Fruit fly (Drosophila melanogaster): Measurements from ENCODE around the gene CG8892.

CG8892 gene

DNA sequence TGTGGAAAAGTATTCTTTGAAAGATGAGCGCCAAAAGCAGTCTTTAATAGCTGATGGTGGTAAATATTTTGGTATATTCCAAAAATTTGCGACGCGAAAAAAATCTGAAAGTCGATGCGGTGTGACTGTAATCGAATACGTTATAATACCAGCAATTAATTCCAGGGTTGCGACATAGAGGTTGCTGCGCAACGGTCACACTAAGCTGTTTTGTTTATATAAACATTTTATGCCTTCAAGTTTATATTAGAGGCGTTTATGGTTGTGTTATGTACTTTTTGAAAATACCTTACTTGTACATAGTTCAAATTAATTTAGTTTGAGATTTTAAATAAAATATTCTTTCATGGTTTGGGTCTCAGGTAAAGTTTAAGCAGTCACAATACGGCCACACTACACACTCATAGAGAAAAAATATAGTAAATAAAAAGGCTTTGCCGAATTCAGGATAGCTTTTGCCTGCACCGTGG is 10.0 kb downstream of the CG8892 start, which contains the start of gene CG14043:
TSS of gene CG14043 (plus strand) at position 374 of the 470 bp plus-strand sequence.
- no peak for TF ChIP-seq CG8301 (tag; optimal IDR thresholded peaks at IDR 0.05)
- no peak for TF ChIP-seq CG32121 (GFP tag; IDR thresholded peaks at IDR 0.05)
- no peak for TF ChIP-seq CG9948 (tag; optimal IDR thresholded peaks at IDR 0.05)
- TF ChIP-seq CG14655 (GFP tag; optimal IDR thresholded peaks at IDR 0.05), result no peak
- no peak for TF ChIP-seq CG8159 (tag; optimal IDR thresholded peaks at IDR 0.05)
- no peak for TF ChIP-seq Pif1A (GFP tag; optimal IDR thresholded peaks at IDR 0.05)
- no peak for TF ChIP-seq CG12605 (GFP tag; IDR thresholded peaks at IDR 0.05)
- TF ChIP-seq D1 (tag; optimal IDR thresholded peaks at IDR 0.05), result no peak
- TF ChIP-seq EcR (GFP tag; optimal IDR thresholded peaks at IDR 0.05), result no peak
- TF ChIP-seq CG34367 (tag; optimal IDR thresholded peaks at IDR 0.05), result no peak
- no peak for TF ChIP-seq CG15710 (tag; optimal IDR thresholded peaks at IDR 0.05)

DNA sequence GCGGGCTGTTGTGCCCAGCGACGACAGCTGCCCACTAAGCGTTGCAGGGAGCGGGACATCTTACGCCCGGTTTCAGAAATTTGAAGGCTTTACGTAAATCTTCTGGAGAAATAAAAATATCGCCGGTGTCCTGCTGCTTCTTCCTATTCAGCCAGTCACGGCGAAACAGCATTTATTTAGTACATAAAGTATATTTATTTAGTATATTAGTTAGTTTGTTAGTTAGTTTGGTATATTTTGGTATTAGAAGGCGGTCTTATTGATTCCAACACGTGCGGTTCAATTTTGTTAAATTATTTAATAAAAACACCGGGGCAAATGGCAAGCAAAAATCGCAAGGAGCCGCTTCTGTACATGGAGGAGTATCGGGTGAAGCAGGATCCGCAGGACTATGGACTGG is 12.6 kb downstream of the CG8892 start, which contains the start of the genes Scox and Polr1C:
TSS of gene Scox (minus strand) at position 169 of the 400 bp plus-strand sequence.
TSS of gene Polr1C (plus strand) at position 238 of the 400 bp plus-strand sequence.
- TF ChIP-seq CG4496 (GFP tag; IDR thresholded peaks at IDR 0.05) (no peak), CG34367 (tag; optimal IDR thresholded peaks at IDR 0.05) (no peak), CG10348 (GFP tag; IDR thresholded peaks at IDR 0.05) (no peak), CG8301 (tag; optimal IDR thresholded peaks at IDR 0.05) (no peak), Pif1B (GFP tag; optimal IDR thresholded peaks at IDR 0.05) (no peak), CG14655 (GFP tag; optimal IDR thresholded peaks at IDR 0.05) (no peak)

DNA sequence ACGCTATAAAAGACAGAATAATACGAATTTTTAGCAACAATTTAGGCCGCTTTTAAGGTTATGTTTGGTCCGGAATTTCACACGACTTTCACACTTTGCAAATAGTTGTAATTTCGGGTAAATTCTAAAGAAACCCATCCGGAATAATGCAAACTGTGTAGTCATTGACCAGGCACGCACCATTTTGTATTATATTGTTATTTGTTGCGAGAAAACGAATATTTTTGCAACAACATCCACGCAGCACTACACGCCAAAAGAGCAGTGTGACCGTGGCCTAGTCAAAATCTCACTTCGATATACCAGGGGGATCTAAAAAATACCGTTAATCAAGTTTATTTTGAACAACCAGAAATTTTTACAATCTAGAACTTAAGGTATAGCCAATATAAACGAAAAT is 13.9 kb downstream of the CG8892 start, which contains the start of gene eIF3i:
TSS of gene eIF3i (minus strand) at position 265 of the 400 bp plus-strand sequence.
- TF ChIP-seq gl (tag; optimal IDR thresholded peaks at IDR 0.05) (no peak), CG9948 (tag; optimal IDR thresholded peaks at IDR 0.05) (no peak), CG13204 (GFP tag; optimal IDR thresholded peaks at IDR 0.05) (no peak), CG8159 (tag; optimal IDR thresholded peaks at IDR 0.05) (no peak), Pif1A (GFP tag; optimal IDR thresholded peaks at IDR 0.05) (no peak), rn (GFP tag; IDR thresholded peaks at IDR 0.05) (no peak), CG15710 (tag; optimal IDR thresholded peaks at IDR 0.05) (no peak), CG4496 (GFP tag; IDR thresholded peaks at IDR 0.05) (no peak)

DNA sequence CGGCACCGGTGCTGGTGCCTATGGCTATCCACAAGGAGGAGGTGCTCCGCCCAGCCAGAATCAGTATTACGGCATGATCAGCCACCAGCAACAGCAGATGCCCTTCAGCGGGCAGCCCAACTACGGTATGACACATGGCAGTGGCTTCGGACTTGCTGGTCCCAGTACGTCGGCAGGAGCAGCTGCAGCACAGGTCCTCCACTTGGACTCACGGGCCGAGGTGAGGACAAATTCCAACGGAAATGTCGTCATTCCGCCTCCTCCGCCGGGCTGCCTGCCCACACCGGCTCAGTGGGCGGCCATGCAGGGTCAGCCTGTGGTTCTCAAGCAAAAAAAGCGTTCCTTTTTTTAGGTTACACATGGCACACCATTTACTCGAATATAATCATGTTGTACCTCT is 15.5 kb downstream of the CG8892 start:
- TF ChIP-seq CG14655 (GFP tag; optimal IDR thresholded peaks at IDR 0.05), result no peak
- no peak for TF ChIP-seq gl (tag; optimal IDR thresholded peaks at IDR 0.05)
- no peak for TF ChIP-seq rn (GFP tag; IDR thresholded peaks at IDR 0.05)
- no peak for TF ChIP-seq EcR (GFP tag; optimal IDR thresholded peaks at IDR 0.05)
- TF ChIP-seq Pif1B (GFP tag; optimal IDR thresholded peaks at IDR 0.05), result no peak
- no peak for TF ChIP-seq CG13204 (GFP tag; optimal IDR thresholded peaks at IDR 0.05)

DNA sequence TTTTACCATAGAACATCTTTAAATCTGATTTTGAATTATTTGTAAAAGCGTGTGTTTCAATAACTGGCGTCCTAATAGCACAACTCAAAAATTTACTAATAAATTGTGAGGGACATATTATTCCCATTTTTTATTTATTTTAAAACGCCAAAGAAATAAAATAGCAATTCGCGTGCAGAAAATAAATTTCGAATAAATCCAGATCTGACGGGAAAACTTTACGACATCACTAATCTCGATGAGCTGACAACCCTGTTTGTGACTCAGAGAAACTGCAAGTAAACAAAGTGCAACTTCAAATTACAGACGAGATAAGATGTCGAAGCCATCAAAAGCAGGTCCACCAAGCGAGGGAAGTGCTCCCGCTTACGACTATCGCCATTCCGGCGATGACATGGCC is 16.0 kb downstream of the CG8892 start, which contains the start of gene CG34125:
TSS of gene CG34125 (plus strand) at position 254 of the 400 bp plus-strand sequence.
- no peak for TF ChIP-seq CG15710 (tag; optimal IDR thresholded peaks at IDR 0.05)
- TF ChIP-seq Pif1B (GFP tag; optimal IDR thresholded peaks at IDR 0.05), result no peak
- TF ChIP-seq CG32121 (GFP tag; IDR thresholded peaks at IDR 0.05), result no peak
- no peak for TF ChIP-seq fd96Ca (GFP tag; IDR thresholded peaks at IDR 0.05)
- TF ChIP-seq CG9948 (tag; optimal IDR thresholded peaks at IDR 0.05), result no peak

DNA sequence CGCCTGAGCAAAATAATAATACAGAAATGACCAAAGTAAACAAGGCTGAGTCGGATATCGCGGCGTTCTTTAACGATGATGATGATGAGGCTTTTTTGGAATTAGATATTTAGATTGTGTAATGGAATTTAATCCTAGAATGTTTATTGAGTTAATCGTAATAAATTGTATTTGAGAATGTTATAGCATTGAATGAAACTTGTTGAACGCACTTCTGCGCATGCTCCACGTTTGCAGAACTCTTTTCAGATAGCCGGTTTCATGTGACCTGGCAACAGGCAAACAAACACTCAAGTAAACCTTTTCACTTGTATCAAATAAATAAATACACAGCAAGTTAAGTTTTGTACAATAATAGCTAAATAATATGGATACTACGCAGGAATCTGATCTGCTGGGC is 23.3 kb downstream of the CG8892 start, which contains the start of gene CG34124:
TSS of gene CG34124 (plus strand) at position 301 of the 400 bp plus-strand sequence.
- TF ChIP-seq CG13204 (GFP tag; optimal IDR thresholded peaks at IDR 0.05), result no peak
- no peak for TF ChIP-seq CG8301 (tag; optimal IDR thresholded peaks at IDR 0.05)
- TF ChIP-seq Ets98B (GFP tag; IDR thresholded peaks at IDR 0.05), result no peak
- TF ChIP-seq Pif1A (GFP tag; optimal IDR thresholded peaks at IDR 0.05), result no peak
- TF ChIP-seq CG17806 (tag; optimal IDR thresholded peaks at IDR 0.05), result no peak
- no peak for TF ChIP-seq D1 (tag; optimal IDR thresholded peaks at IDR 0.05)
- TF ChIP-seq rn (GFP tag; IDR thresholded peaks at IDR 0.05), result no peak
- TF ChIP-seq CG10348 (GFP tag; IDR thresholded peaks at IDR 0.05), result no peak
- TF ChIP-seq CG12605 (GFP tag; IDR thresholded peaks at IDR 0.05), result no peak
- no peak for TF ChIP-seq gl (tag; optimal IDR thresholded peaks at IDR 0.05)
- TF ChIP-seq CG34367 (tag; optimal IDR thresholded peaks at IDR 0.05), result no peak
- TF ChIP-seq Snoo (tag; optimal IDR thresholded peaks at IDR 0.05), result no peak
- TF ChIP-seq CG32121 (GFP tag; IDR thresholded peaks at IDR 0.05), result no peak
- TF ChIP-seq fd96Ca (GFP tag; IDR thresholded peaks at IDR 0.05), result no peak

DNA sequence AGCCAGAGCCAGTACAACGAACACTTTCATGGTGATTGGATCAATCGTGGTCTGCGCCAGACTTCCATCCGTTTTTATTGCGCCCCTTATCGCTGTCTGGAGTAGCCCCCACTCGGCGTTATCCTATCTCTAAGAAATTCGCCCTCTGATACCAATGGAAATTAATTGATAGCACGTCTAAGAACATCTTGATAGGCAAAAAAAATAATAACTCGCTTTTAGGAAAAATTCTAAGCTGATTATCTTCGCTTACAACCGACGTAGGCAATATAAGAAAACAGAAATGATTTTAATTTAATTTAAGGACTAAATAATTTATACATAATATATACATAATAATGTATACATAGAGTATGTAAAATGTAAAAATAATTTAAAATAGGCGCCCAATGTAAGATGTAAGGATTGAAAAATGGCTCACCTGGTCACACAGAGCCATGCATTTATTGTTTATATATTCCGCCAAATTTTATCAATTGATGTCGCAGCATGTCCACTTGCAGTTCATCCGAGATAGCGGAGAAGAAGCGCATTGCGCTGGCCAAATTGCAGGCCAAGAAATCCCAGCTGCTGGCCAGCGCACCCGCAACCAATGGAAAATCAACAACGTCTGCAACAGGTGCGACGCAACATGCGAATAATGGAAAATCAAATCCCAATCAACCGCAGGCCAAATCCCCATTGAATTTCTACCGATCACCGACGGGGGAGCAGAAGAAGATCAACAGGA is 26.1 kb downstream of the CG8892 start, which contains the start of the genes Jon25Bi and Marcal1:
TSS of gene Jon25Bi (minus strand) at position 51 of the 730 bp plus-strand sequence.
TSS of gene Marcal1 (plus strand) at position 416 of the 730 bp plus-strand sequence.
- no peak for TF ChIP-seq Pif1A (GFP tag; optimal IDR thresholded peaks at IDR 0.05)
- TF ChIP-seq CG4496 (GFP tag; IDR thresholded peaks at IDR 0.05), result no peak
- TF ChIP-seq CG12605 (GFP tag; IDR thresholded peaks at IDR 0.05), result no peak
- TF ChIP-seq CG34367 (tag; optimal IDR thresholded peaks at IDR 0.05), result no peak
- no peak for TF ChIP-seq Pif1B (GFP tag; optimal IDR thresholded peaks at IDR 0.05)
- TF ChIP-seq CG15710 (tag; optimal IDR thresholded peaks at IDR 0.05), result no peak
- TF ChIP-seq gl (tag; optimal IDR thresholded peaks at IDR 0.05), result no peak
- no peak for TF ChIP-seq CG8159 (tag; optimal IDR thresholded peaks at IDR 0.05)
- no peak for TF ChIP-seq Snoo (tag; optimal IDR thresholded peaks at IDR 0.05)
- TF ChIP-seq Ets98B (GFP tag; IDR thresholded peaks at IDR 0.05), result no peak
- TF ChIP-seq D1 (tag; optimal IDR thresholded peaks at IDR 0.05), result no peak
